Worm (Caenorhabditis elegans) whole organism, midembryonic: ENCODE measurements around the gene Y57G11A.5.
A peak's percentile ranks its signal among the peaks of the same experiment; 100 is the strongest.

Experiments used
- T22C8.4 ChIP-seq: fragments of 200-800 bp; sonication (Bioruptor generic); IDR thresholded peaks from 2 replicates; pipeline ENCODE4 v1.3.6; 2022; ENCODE audit warnings: missing genetic modification characterization, missing compliant biosample characterization
- cog-1 ChIP-seq: sonication (generic microtip); optimal IDR thresholded peaks from 2 replicates; lab custom pipeline; 2016; ENCODE audit warnings: missing genetic modification characterization, missing compliant biosample characterization
- flt-1 ChIP-seq: fragments of 200-800 bp; sonication (Bioruptor generic); IDR thresholded peaks from 2 replicates; pipeline ENCODE4 v1.3.6; 2022; ENCODE audit warnings: missing genetic modification characterization, missing compliant biosample characterization
- klf-2 ChIP-seq: fragments of 200-800 bp; sonication (Bioruptor generic); conservative IDR thresholded peaks from 2 replicates; pipeline ENCODE4 v1.3.6; 2022; ENCODE audit warnings: missing genetic modification reagents, missing genetic modification characterization, missing compliant biosample characterization
- med-1 ChIP-seq: sonication (generic microtip); optimal IDR thresholded peaks from 2 replicates; lab custom pipeline; 2017; ENCODE audit warnings: missing genetic modification characterization, mild to moderate bottlenecking, missing compliant biosample characterization, antibody characterized with exemption, missing genetic modification reagents; ENCODE audit not compliant: insufficient read depth
- ref-1 ChIP-seq: fragments of 200-800 bp; sonication (Bioruptor generic); conservative IDR thresholded peaks from 2 replicates; pipeline ENCODE4 v1.3.6; 2022; ENCODE audit warnings: missing genetic modification reagents, missing genetic modification characterization, missing compliant biosample characterization
- tab-1 ChIP-seq: fragments of 200-800 bp; sonication (Bioruptor generic); IDR thresholded peaks from 2 replicates; pipeline ENCODE4 v1.3.6; 2022; ENCODE audit warnings: missing genetic modification characterization, missing compliant biosample characterization
- ztf-23 ChIP-seq: fragments of 200-800 bp; sonication (Bioruptor generic); IDR thresholded peaks from 2 replicates; pipeline ENCODE4 v1.3.6; 2022; ENCODE audit warnings: missing genetic modification reagents, missing genetic modification characterization, missing compliant biosample characterization
- ztf-29 ChIP-seq: fragments of 200-800 bp; sonication (Bioruptor generic); IDR thresholded peaks from 2 replicates; pipeline ENCODE4 v1.3.6; 2022; ENCODE audit warnings: missing genetic modification reagents, missing genetic modification characterization, missing compliant biosample characterization

Gene Y57G11A.5

DNA sequence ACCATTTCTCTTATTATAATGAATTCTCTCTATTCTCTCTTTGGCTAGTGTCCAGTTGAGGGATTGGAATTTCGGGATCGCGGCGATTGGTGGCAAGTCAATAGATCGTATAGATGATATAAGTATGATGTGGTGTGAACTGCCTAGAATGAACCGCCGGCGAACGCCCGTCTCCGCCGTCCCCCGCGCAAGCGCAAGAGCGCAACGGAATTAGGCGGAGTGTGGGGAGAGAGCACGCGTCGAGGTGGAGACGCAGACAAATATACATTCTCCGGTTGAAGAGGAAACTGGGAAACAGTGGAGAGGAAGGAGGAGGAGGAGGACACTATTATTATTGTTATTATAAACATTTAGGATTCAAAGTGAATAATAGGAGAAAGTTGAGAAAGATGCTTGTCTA lies 15.8 kb downstream of the Y57G11A.5 start:
- TF ChIP-seq cog-1 (tag; lab: Kevin White, UChicago), result peak; percentile 48
- TF ChIP-seq ztf-23 (GFP tag; lab: Robert Waterston, UW), result peak; percentile 64; the same call in 1 of the 2 replicates
- TF ChIP-seq flt-1 (GFP tag; lab: Robert Waterston, UW), result no peak

DNA sequence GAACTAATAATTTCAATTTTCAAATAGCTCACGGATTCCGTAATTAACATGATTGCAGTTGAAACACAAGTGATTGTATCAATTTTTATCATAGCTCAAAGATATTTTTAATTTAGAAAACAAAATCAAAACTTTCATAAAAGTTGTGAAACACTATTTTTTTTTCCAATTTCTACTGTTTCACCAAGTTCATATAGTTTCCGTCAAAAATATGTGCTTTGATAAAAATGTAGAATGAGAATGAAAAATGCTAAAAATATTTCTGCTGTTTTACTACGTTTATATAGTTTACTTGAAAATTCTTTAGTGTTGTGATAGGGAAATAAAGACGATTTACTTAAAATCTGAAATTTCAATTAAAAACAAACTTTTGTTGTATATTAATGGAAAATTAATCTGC lies 16.8 kb downstream of the Y57G11A.5 start:
- TF ChIP-seq med-1 (GFP tag; lab: Kevin White, UChicago) (no peak), ztf-23 (GFP tag; lab: Robert Waterston, UW) (no peak), ztf-29 (GFP tag; lab: Robert Waterston, UW) (no peak), cog-1 (tag; lab: Kevin White, UChicago) (no peak), flt-1 (GFP tag; lab: Robert Waterston, UW) (no peak), tab-1 (GFP tag; lab: Robert Waterston, UW) (no peak), ref-1 (no peak), T22C8.4 (no peak), klf-2 (GFP tag; lab: Robert Waterston, UW) (no peak)

DNA sequence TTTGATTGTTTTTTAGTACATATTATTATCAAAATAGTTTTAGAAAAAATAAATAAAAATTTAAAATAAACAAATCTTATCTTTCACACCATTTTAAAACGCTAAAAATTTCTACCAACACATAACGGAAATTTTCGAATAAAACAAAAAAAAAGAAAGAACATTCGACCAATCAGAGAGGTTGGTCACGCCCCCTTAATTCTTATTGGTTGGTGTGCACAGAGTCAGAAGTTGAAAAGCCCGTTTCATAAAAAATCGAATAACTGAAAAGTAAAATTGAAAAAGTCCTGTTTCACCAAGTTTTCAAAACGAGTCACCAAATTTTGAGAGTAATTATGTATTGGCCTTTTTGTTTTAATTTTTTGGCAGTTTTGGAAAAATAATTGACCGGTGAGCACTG lies 21.2 kb downstream of the Y57G11A.5 start:
- TF ChIP-seq ztf-23 (GFP tag; lab: Robert Waterston, UW) (no peak), ztf-29 (GFP tag; lab: Robert Waterston, UW) (no peak), tab-1 (GFP tag; lab: Robert Waterston, UW) (no peak), T22C8.4 (no peak), med-1 (GFP tag; lab: Kevin White, UChicago) (no peak), ref-1 (no peak), flt-1 (GFP tag; lab: Robert Waterston, UW) (no peak), klf-2 (GFP tag; lab: Robert Waterston, UW) (no peak), cog-1 (tag; lab: Kevin White, UChicago) (no peak)

DNA sequence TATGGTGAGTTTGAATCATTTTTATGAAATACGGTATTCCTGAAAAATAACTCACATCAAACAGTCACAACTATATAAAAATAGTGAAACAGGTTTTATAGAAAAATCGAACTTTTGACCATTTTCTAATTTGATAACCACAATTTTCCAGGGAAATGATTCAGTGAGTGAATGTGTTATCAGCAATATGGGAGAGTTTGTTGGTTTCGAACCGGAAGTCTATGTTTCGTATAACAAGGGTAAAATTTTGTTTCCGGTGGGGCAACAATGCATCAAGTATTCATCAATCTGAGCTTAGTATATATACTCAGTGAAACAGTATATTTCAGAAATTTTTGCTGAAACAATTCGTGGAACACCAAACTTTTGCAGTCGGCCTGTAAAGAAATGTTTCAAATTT lies 28.9 kb downstream of the Y57G11A.5 start:
- TF ChIP-seq ztf-23 (GFP tag; lab: Robert Waterston, UW), result no peak
- TF ChIP-seq med-1 (GFP tag; lab: Kevin White, UChicago), result no peak
- no peak for TF ChIP-seq ref-1
- TF ChIP-seq klf-2 (GFP tag; lab: Robert Waterston, UW), result no peak
- no peak for TF ChIP-seq tab-1 (GFP tag; lab: Robert Waterston, UW)
- no peak for TF ChIP-seq ztf-29 (GFP tag; lab: Robert Waterston, UW)
- no peak for TF ChIP-seq flt-1 (GFP tag; lab: Robert Waterston, UW)
- no peak for TF ChIP-seq T22C8.4
- no peak for TF ChIP-seq cog-1 (tag; lab: Kevin White, UChicago)

DNA sequence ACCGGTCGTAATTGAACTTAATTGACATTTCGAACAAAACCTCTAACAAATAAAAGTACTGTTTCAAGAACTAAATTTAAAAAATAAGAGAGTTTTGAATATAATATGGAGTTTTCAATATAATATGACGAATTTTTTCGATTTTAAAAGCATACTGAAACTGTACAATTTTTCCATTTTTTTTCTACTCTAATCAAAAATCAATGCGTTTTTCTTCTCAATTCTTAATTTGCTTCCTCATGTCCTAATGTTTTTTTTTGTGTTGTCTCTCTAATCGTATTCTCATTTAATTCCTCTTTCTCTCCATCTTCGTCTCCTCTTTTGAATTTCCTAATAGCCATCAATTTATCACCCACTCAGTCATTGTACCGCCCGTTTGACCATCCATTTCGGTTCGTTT lies 30.3 kb downstream of the Y57G11A.5 start, which contains the start of gene Y57G11A.4:
TSS of gene Y57G11A.4 (plus strand) at position 301 of the 400 bp plus-strand sequence.
- TF ChIP-seq cog-1 (tag; lab: Kevin White, UChicago), result no peak
- no peak for TF ChIP-seq T22C8.4
- TF ChIP-seq tab-1 (GFP tag; lab: Robert Waterston, UW), result no peak
- TF ChIP-seq ref-1, result no peak
- no peak for TF ChIP-seq ztf-23 (GFP tag; lab: Robert Waterston, UW)
- no peak for TF ChIP-seq ztf-29 (GFP tag; lab: Robert Waterston, UW)
- TF ChIP-seq flt-1 (GFP tag; lab: Robert Waterston, UW), result no peak
- no peak for TF ChIP-seq med-1 (GFP tag; lab: Kevin White, UChicago)
- no peak for TF ChIP-seq klf-2 (GFP tag; lab: Robert Waterston, UW)

DNA sequence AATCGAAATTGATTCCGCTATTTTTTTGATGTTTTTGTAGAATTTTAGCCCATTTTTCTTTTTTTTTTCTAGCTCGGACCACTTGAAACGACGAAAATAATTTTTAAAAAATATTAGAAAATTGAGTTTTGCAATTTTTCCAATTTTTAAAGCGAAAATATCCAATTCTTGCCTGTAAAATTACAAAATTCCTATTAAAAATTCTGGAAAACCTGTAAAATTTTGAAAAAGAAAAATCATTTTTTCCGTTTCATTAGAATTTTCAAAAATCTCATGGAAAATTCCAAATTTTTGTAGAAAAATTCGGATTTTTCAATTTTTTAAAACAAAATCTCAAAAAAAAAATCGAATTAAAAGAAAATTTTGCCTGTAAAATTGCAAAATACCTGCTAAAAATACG lies 43.3 kb downstream of the Y57G11A.5 start:
- TF ChIP-seq flt-1 (GFP tag; lab: Robert Waterston, UW) (no peak), T22C8.4 (no peak), ztf-29 (GFP tag; lab: Robert Waterston, UW) (no peak), ref-1 (no peak), klf-2 (GFP tag; lab: Robert Waterston, UW) (no peak), med-1 (GFP tag; lab: Kevin White, UChicago) (no peak), tab-1 (GFP tag; lab: Robert Waterston, UW) (no peak), cog-1 (tag; lab: Kevin White, UChicago) (no peak)

DNA sequence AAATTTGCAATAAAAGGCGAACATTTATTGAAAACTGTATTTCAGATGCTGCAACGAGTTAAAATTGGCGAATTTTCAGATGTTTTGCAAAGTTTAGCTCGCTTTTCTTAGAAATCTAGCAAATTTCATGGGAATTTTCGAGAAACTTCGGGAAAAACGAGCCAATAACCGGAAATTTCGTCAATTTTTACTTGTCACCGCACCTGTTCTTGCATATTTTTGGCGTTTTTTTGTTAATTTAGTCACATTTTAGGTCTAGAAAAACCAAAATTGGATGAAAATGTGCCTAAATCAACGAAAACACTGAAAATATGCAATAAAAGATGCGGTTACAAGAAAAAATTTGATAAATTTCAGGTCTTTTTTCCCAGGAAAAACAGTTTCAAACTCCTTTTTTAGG lies 45.5 kb downstream of the Y57G11A.5 start:
- TF ChIP-seq med-1 (GFP tag; lab: Kevin White, UChicago) (no peak), tab-1 (GFP tag; lab: Robert Waterston, UW) (no peak), klf-2 (GFP tag; lab: Robert Waterston, UW) (no peak), flt-1 (GFP tag; lab: Robert Waterston, UW) (no peak), ztf-29 (GFP tag; lab: Robert Waterston, UW) (no peak), cog-1 (tag; lab: Kevin White, UChicago) (no peak), ztf-23 (GFP tag; lab: Robert Waterston, UW) (no peak), ref-1 (no peak), T22C8.4 (no peak)

DNA sequence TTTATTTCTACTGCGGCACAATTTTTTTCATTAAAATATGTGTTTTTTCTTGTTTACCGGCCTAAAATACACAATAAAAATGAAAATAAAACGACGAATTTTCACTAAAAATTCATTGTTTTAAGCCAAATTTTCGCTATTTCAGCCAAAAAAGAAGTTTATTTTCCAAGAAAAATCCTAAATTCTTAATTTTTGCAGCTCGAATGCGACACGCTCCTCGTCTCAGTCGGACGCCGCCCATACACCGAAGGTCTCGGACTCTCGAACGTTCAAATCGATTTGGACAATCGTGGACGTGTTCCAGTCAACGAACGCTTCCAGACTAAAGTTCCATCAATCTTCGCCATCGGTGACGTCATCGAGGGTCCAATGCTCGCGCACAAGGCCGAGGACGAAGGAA lies 46.3 kb downstream of the Y57G11A.5 start:
- TF ChIP-seq ztf-29 (GFP tag; lab: Robert Waterston, UW) (no peak), ztf-23 (GFP tag; lab: Robert Waterston, UW) (no peak), klf-2 (GFP tag; lab: Robert Waterston, UW) (no peak), flt-1 (GFP tag; lab: Robert Waterston, UW) (no peak), T22C8.4 (no peak), ref-1 (no peak), med-1 (GFP tag; lab: Kevin White, UChicago) (no peak), tab-1 (GFP tag; lab: Robert Waterston, UW) (no peak), cog-1 (tag; lab: Kevin White, UChicago) (no peak)

DNA sequence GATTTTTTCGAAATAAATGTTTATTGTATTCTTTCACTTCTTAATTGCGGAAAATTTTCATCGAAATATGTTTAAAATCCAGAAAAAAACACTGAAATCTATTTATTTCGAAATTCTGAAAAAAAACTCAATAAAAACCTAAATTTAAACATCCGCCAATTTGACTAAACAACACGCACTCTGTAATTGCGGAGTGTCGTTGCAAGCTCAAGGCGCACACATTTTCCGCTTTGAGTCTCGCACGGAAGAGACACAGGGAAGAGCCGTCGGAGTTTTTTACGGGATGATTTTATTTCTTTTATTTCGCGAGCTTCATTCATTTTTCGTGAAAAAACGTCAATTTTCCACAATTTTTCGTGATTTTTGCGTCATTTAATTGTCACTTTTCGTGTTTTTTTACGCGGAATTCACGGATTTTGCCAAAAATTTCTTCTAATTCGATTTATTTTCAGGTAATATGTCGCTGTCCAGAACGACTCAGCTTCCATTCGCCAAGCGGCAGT lies 48.2 kb downstream of the Y57G11A.5 start, which contains the start of gene dld-1:
TSS of gene dld-1 (plus strand) at position 453 of the 503 bp plus-strand sequence.
- TF ChIP-seq klf-2 (GFP tag; lab: Robert Waterston, UW) (no peak; the same call in 1 of the 2 replicates), T22C8.4 (peak; percentile 32; the same call in 1 of the 2 replicates), ref-1 (no peak), cog-1 (tag; lab: Kevin White, UChicago) (peak; percentile 70), flt-1 (GFP tag; lab: Robert Waterston, UW) (peak; percentile 43; the same call in 1 of the 2 replicates), med-1 (GFP tag; lab: Kevin White, UChicago) (no peak), ztf-23 (GFP tag; lab: Robert Waterston, UW) (0 out of 2 replicates have a peak, but pooled peaks have one; percentile 49), ztf-29 (GFP tag; lab: Robert Waterston, UW) (peak; percentile 36; the same call in 1 of the 2 replicates), tab-1 (GFP tag; lab: Robert Waterston, UW) (no peak)
